Fruit fly (Drosophila melanogaster) whole organism, wandering third instar larva: ENCODE results near the gene Sas-4.

Experiments used
- Abd-B ChIP-seq: fragments of >200 bp; optimal IDR thresholded peaks from 2 replicates; lab custom pipeline; 2017; ENCODE audit warnings: missing biosample characterization, missing genetic modification characterization
- Dfd ChIP-seq: fragments of >200 bp; optimal IDR thresholded peaks from 2 replicates; lab custom pipeline; 2017; ENCODE audit warnings: missing biosample characterization, missing genetic modification characterization
- psq ChIP-seq: fragments of 200-800 bp; sonication (Bioruptor generic); optimal IDR thresholded peaks from 3 replicates; lab custom pipeline; 2017; ENCODE audit warnings: missing biosample characterization, mild to moderate bottlenecking, missing genetic modification characterization, moderate library complexity

- TF ChIP-seq Abd-B (GFP tag; lab: Kevin White, UChicago), result no peak
- no peak for TF ChIP-seq psq
- TF ChIP-seq Dfd (GFP tag; lab: Kevin White, UChicago), result no peak
Measured at dm6 chr3R:7131260-7131659, 19.9 kb upstream of the Sas-4 start, which contains the start of gene CG31493.
